Fruit fly (Drosophila melanogaster) whole organism, embryonic: Measurements from ENCODE around the gene Prx5.

Experiments
- Aef1 ChIP-seq: fragments of 200-800 bp; sonication (Bioruptor generic); IDR thresholded peaks from 3 replicates; pipeline ENCODE4 v1.3.6; 2022; ENCODE audit warnings: missing biosample characterization, missing genetic modification characterization
- CG10654 ChIP-seq: fragments of 200-800 bp; sonication (Bioruptor generic); optimal IDR thresholded peaks from 2 replicates; lab custom pipeline; 2016; ENCODE audit warnings: missing biosample characterization, missing genetic modification characterization
- CG12155 ChIP-seq: fragments of 200-800 bp; sonication (Bioruptor generic); optimal IDR thresholded peaks from 3 replicates; lab custom pipeline; 2016; ENCODE audit warnings: missing biosample characterization, missing genetic modification characterization
- CG13123 ChIP-seq: fragments of 200-800 bp; sonication (Bioruptor generic); optimal IDR thresholded peaks from 2 replicates; lab custom pipeline; 2016; ENCODE audit warnings: missing biosample characterization, missing genetic modification characterization
- CG13296 ChIP-seq: fragments of 200-800 bp; sonication (Bioruptor generic); optimal IDR thresholded peaks from 3 replicates; lab custom pipeline; 2018; ENCODE audit warnings: missing biosample characterization, mild to moderate bottlenecking, missing genetic modification characterization
- CG15601 ChIP-seq: fragments of 200-800 bp; sonication (Bioruptor generic); optimal IDR thresholded peaks from 3 replicates; lab custom pipeline; 2019; ENCODE audit warnings: missing biosample characterization, mild to moderate bottlenecking, missing genetic modification characterization, moderate library complexity
- CG17361 ChIP-seq: fragments of 200-800 bp; sonication (Bioruptor generic); IDR thresholded peaks from 3 replicates; pipeline ENCODE4 v1.3.6; 2022; ENCODE audit warnings: missing biosample characterization, missing genetic modification characterization
- CG17385 ChIP-seq: fragments of 200-800 bp; sonication (Bioruptor generic); optimal IDR thresholded peaks from 3 replicates; lab custom pipeline; 2018; ENCODE audit warnings: missing biosample characterization, mild to moderate bottlenecking, missing genetic modification characterization
- CG1792 ChIP-seq: fragments of 200-800 bp; sonication (Bioruptor generic); optimal IDR thresholded peaks from 2 replicates; lab custom pipeline; 2016; ENCODE audit warnings: missing biosample characterization, missing genetic modification characterization
- CG2875 ChIP-seq: fragments of 200-800 bp; sonication (Bioruptor generic); optimal IDR thresholded peaks from 2 replicates; lab custom pipeline; 2017; ENCODE audit warnings: missing biosample characterization, mild to moderate bottlenecking, missing genetic modification characterization, missing genetic modification reagents
- CG3065 ChIP-seq: fragments of 200-800 bp; sonication (Bioruptor generic); optimal IDR thresholded peaks from 2 replicates; lab custom pipeline; 2016; ENCODE audit warnings: missing biosample characterization, missing genetic modification characterization
- CG3407 ChIP-seq: fragments of 200-800 bp; sonication (Bioruptor generic); optimal IDR thresholded peaks from 2 replicates; lab custom pipeline; 2018; ENCODE audit warnings: missing biosample characterization, mild to moderate bottlenecking, missing genetic modification characterization
- CG34224 ChIP-seq: fragments of 200-800 bp; sonication (Bioruptor generic); IDR thresholded peaks from 3 replicates; pipeline ENCODE4 v1.3.6; 2022; ENCODE audit warnings: missing biosample characterization, missing genetic modification characterization; ENCODE audit not compliant: partially characterized antibody
- CG4404 ChIP-seq: fragments of 200-800 bp; sonication (Bioruptor generic); IDR thresholded peaks from 2 replicates; pipeline ENCODE4 v1.3.6; 2022; ENCODE audit warnings: missing biosample characterization, missing genetic modification characterization
- CG5245 ChIP-seq: fragments of 200-800 bp; sonication (Bioruptor generic); optimal IDR thresholded peaks from 3 replicates; lab custom pipeline; 2016; ENCODE audit warnings: missing biosample characterization, missing genetic modification characterization
- CG5953 ChIP-seq: fragments of 200-800 bp; sonication (Bioruptor generic); IDR thresholded peaks from 2 replicates; pipeline ENCODE4 v1.3.6; 2022; ENCODE audit warnings: missing biosample characterization, missing genetic modification characterization
- CG6254 ChIP-seq: fragments of 200-800 bp; sonication (Bioruptor generic); optimal IDR thresholded peaks from 3 replicates; lab custom pipeline; 2017; ENCODE audit warnings: mild to moderate bottlenecking, missing biosample characterization, missing genetic modification reagents, missing genetic modification characterization
- CG6854 ChIP-seq: fragments of 200-800 bp; sonication (Bioruptor generic); optimal IDR thresholded peaks from 3 replicates; lab custom pipeline; 2017; ENCODE audit warnings: missing biosample characterization, mild to moderate bottlenecking, missing genetic modification characterization
- CG7839 ChIP-seq: fragments of 200-800 bp; sonication (Bioruptor generic); optimal IDR thresholded peaks from 3 replicates; lab custom pipeline; 2018; ENCODE audit warnings: missing biosample characterization, mild to moderate bottlenecking, missing genetic modification characterization, moderate library complexity
- CG8388 ChIP-seq: fragments of 200-800 bp; sonication (Bioruptor generic); optimal IDR thresholded peaks from 2 replicates; lab custom pipeline; 2019; ENCODE audit warnings: missing biosample characterization, mild to moderate bottlenecking, missing genetic modification characterization, moderate library complexity
- CG9727 ChIP-seq: fragments of 200-800 bp; sonication (Bioruptor generic); optimal IDR thresholded peaks from 3 replicates; lab custom pipeline; 2017; ENCODE audit warnings: missing biosample characterization, mild to moderate bottlenecking, missing genetic modification characterization
- CG9817 ChIP-seq: fragments of 200-800 bp; sonication (Bioruptor generic); optimal IDR thresholded peaks from 2 replicates; lab custom pipeline; 2018; ENCODE audit warnings: missing biosample characterization, mild to moderate bottlenecking, missing genetic modification characterization, moderate library complexity
- Camta ChIP-seq: fragments of 200-800 bp; sonication (Bioruptor generic); optimal IDR thresholded peaks from 2 replicates; lab custom pipeline; 2016; ENCODE audit warnings: missing biosample characterization, missing genetic modification characterization
- Hand ChIP-seq: fragments of 200-800 bp; sonication (Bioruptor generic); optimal IDR thresholded peaks from 2 replicates; lab custom pipeline; 2017; ENCODE audit warnings: mild to moderate bottlenecking, missing biosample characterization, missing genetic modification reagents, missing genetic modification characterization
- MBD-R2 ChIP-seq: fragments of 200-800 bp; sonication (Bioruptor generic); IDR thresholded peaks from 2 replicates; pipeline ENCODE4 v1.3.6; 2022; ENCODE audit warnings: missing biosample characterization, missing genetic modification characterization
- MESR4 ChIP-seq: fragments of 200-800 bp; sonication (Bioruptor generic); optimal IDR thresholded peaks from 2 replicates; lab custom pipeline; 2018; ENCODE audit warnings: missing biosample characterization, mild to moderate bottlenecking, missing genetic modification characterization, moderate library complexity
- MTF-1 ChIP-seq: fragments of 200-800 bp; sonication (Bioruptor generic); optimal IDR thresholded peaks from 2 replicates; lab custom pipeline; 2018; ENCODE audit warnings: missing biosample characterization, mild to moderate bottlenecking, missing genetic modification characterization, borderline replicate concordance
- Med ChIP-seq: fragments of 200-800 bp; sonication (Bioruptor generic); peaks from one replicate; lab custom pipeline; 2016; ENCODE audit warnings: missing biosample characterization, missing genetic modification characterization, mild to moderate bottlenecking, inconsistent platforms, moderate library complexity
- NC2β ChIP-seq: fragments of 200-800 bp; sonication (Bioruptor generic); optimal IDR thresholded peaks from 2 replicates; lab custom pipeline; 2016; ENCODE audit warnings: missing biosample characterization, missing genetic modification characterization
- Side ChIP-seq: fragments of 200-800 bp; sonication (Bioruptor generic); optimal IDR thresholded peaks from 2 replicates; lab custom pipeline; 2016; ENCODE audit warnings: missing biosample characterization, missing genetic modification characterization
- Trl ChIP-seq, 3 experiments: fragments of >200 bp in 2 of 3; fragments of 200-800 bp in 1 of 3; sonication (Bioruptor generic) in 1 of 3; optimal IDR thresholded peaks; 2 replicates in 1 of 3; 3 replicates in 2 of 3; lab custom pipeline; 2016 to 2017; ENCODE audit warnings: missing biosample characterization in 1 of 3, missing genetic modification characterization in 1 of 3
- ab ChIP-seq: fragments of 200-800 bp; sonication (Bioruptor generic); optimal IDR thresholded peaks from 2 replicates; lab custom pipeline; 2016; ENCODE audit warnings: missing biosample characterization, missing genetic modification characterization
- amos ChIP-seq: fragments of 200-800 bp; sonication (Bioruptor generic); IDR thresholded peaks from 2 replicates; pipeline ENCODE4 v1.3.6; 2022; ENCODE audit warnings: missing biosample characterization, missing genetic modification characterization; ENCODE audit not compliant: partially characterized antibody
- aop ChIP-seq: fragments of 200-800 bp; sonication (Bioruptor generic); IDR thresholded peaks from 2 replicates; pipeline ENCODE4 v1.3.6; 2022; ENCODE audit warnings: missing biosample characterization, missing genetic modification characterization
- bowl ChIP-seq: fragments of 200-800 bp; sonication (Bioruptor generic); IDR thresholded peaks from 2 replicates; pipeline ENCODE4 v1.3.6; 2022; ENCODE audit warnings: missing biosample characterization, missing genetic modification characterization
- da ChIP-seq: fragments of 200-800 bp; sonication (Bioruptor generic); optimal IDR thresholded peaks from 2 replicates; lab custom pipeline; 2016; ENCODE audit warnings: missing biosample characterization, missing genetic modification characterization
- eyg ChIP-seq: fragments of 200-800 bp; sonication (Bioruptor generic); optimal IDR thresholded peaks from 3 replicates; lab custom pipeline; 2016; ENCODE audit warnings: missing biosample characterization, missing genetic modification characterization
- fd64A ChIP-seq: fragments of 200-800 bp; sonication (Bioruptor generic); optimal IDR thresholded peaks from 3 replicates; lab custom pipeline; 2018; ENCODE audit warnings: missing biosample characterization, mild to moderate bottlenecking, missing genetic modification characterization
- ftz-f1 ChIP-seq: fragments of 200-800 bp; sonication (Bioruptor generic); optimal IDR thresholded peaks from 2 replicates; lab custom pipeline; 2016; ENCODE audit warnings: missing biosample characterization, missing genetic modification characterization
- jigr1 ChIP-seq: fragments of 200-800 bp; sonication (Bioruptor generic); IDR thresholded peaks from 3 replicates; pipeline ENCODE4 v1.3.6; 2022; ENCODE audit warnings: missing biosample characterization, missing genetic modification characterization
- jing ChIP-seq: fragments of 200-800 bp; sonication (Bioruptor generic); optimal IDR thresholded peaks from 2 replicates; lab custom pipeline; 2018; ENCODE audit warnings: missing biosample characterization, mild to moderate bottlenecking, missing genetic modification characterization
- ken ChIP-seq: fragments of 200-800 bp; sonication (Bioruptor generic); IDR thresholded peaks from 3 replicates; pipeline ENCODE4 v1.3.6; 2022; ENCODE audit warnings: missing biosample characterization, missing genetic modification characterization
- pho ChIP-seq: fragments of 200-800 bp; sonication (Bioruptor generic); optimal IDR thresholded peaks from 2 replicates; lab custom pipeline; 2016; ENCODE audit warnings: missing biosample characterization, missing genetic modification characterization
- run ChIP-seq: fragments of 200-800 bp; sonication (Bioruptor generic); optimal IDR thresholded peaks from 3 replicates; lab custom pipeline; 2018; ENCODE audit warnings: missing biosample characterization, mild to moderate bottlenecking, missing genetic modification characterization
- sc ChIP-seq, 3 experiments: fragments of >200 bp in 2 of 3; fragments of 200-800 bp in 1 of 3; sonication (Bioruptor generic) in 1 of 3; optimal IDR thresholded peaks; 2 replicates in 2 of 3; 3 replicates in 1 of 3; lab custom pipeline; 2017; ENCODE audit warnings: mild to moderate bottlenecking in 1 of 3, missing biosample characterization in 1 of 3, missing genetic modification characterization in 1 of 3, missing genetic modification reagents in 1 of 3
- seq ChIP-seq: fragments of 200-800 bp; sonication (Bioruptor generic); IDR thresholded peaks from 2 replicates; pipeline ENCODE4 v1.3.6; 2022; ENCODE audit warnings: missing biosample characterization, missing genetic modification characterization
- so ChIP-seq: fragments of 200-800 bp; sonication (Bioruptor generic); IDR thresholded peaks from 3 replicates; pipeline ENCODE4 v1.3.6; 2022; ENCODE audit warnings: missing biosample characterization, missing genetic modification characterization
- z ChIP-seq: fragments of 200-800 bp; sonication (Bioruptor generic); IDR thresholded peaks from 3 replicates; pipeline ENCODE4 v1.3.6; 2022; ENCODE audit warnings: missing biosample characterization, missing genetic modification characterization
- zen2 ChIP-seq: fragments of 200-800 bp; sonication (Bioruptor generic); IDR thresholded peaks from 3 replicates; pipeline ENCODE4 v1.3.6; 2022; ENCODE audit warnings: missing biosample characterization, missing genetic modification characterization; ENCODE audit not compliant: partially characterized antibody

Gene Prx5

DNA sequence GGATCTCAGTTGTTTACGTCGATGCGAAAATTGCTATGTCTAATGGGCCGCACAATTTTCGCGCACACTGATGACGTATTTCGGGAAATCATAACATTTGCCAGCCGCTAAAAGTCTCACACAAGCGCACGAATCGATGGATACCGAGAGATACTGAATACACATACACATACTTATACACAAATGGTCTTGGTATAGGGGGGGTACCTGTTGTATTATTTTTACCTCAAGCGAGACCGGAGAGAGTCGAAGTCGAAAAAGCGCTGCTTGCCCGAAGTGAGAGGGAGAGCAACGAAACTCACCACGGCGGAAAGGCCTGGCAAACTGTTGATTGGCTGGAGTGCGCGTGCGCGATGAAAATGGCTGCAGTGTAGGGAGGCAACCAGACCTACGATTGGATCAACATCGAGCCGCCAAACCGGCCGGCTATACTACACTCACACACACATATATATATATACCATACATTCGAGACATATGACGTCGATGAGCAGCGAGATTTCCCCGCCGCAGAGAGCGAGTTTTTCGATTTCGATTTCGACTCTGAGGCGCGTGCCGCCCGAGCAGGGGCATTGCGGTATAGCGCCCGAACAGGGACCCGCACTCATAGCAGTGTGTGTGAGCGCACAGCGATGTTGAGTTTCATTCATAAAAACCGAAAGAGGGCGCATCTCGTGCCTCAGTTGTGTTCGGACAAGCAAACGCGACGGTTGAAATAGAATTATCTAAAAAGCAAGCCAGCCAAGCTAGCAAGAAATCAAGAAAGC is 45.5 kb downstream of the Prx5 start (continued):
- no peak for TF ChIP-seq CG3407 (GFP tag; lab: Kevin White, UChicago)
- TF ChIP-seq amos (GFP tag; lab: Robert Waterston, UW): peak; percentile 25; the same call in 1 of the 2 replicates
- TF ChIP-seq seq (GFP tag; lab: Robert Waterston, UW): no peak
- no peak for TF ChIP-seq sc (optimal IDR thresholded peaks at IDR 0.05; lab: Kevin White, UChicago)
- TF ChIP-seq sc (GFP tag; optimal IDR thresholded peaks at IDR 0.05; lab: Kevin White, UChicago): no peak
- TF ChIP-seq CG5953 (GFP tag; lab: Robert Waterston, UW): no peak
- TF ChIP-seq run (tag; lab: Kevin White, UChicago): no peak
- peak; percentile 86 for TF ChIP-seq Med (GFP tag; lab: Kevin White, UChicago)
- no peak for TF ChIP-seq CG8388 (GFP tag; lab: Kevin White, UChicago)
- no peak for TF ChIP-seq CG6254
- peak; percentile 13 for TF ChIP-seq NC2β (GFP tag; lab: Kevin White, UChicago)
- no peak for TF ChIP-seq CG7839 (tag; lab: Kevin White, UChicago)
- no peak for TF ChIP-seq Hand (GFP tag; lab: Kevin White, UChicago)
- peak; percentile 58 for TF ChIP-seq ftz-f1 (GFP tag; lab: Kevin White, UChicago)
- TF ChIP-seq z (GFP tag; lab: Robert Waterston, UW): peak; percentile 7; the same call in 1 of the 3 replicates
- no peak for TF ChIP-seq da
- peak; percentile 23 for TF ChIP-seq jing (GFP tag; lab: Kevin White, UChicago)
- no peak for TF ChIP-seq CG9727 (GFP tag; lab: Kevin White, UChicago)
- TF ChIP-seq MBD-R2: no peak
- TF ChIP-seq CG34224 (GFP tag; lab: Robert Waterston, UW): no peak
- no peak for TF ChIP-seq CG15601 (tag; lab: Kevin White, UChicago)
- TF ChIP-seq Trl (optimal IDR thresholded peaks at IDR 0.05; lab: Kevin White, UChicago): peak; percentile 82 to 91
- TF ChIP-seq Trl (GFP tag; optimal IDR thresholded peaks at IDR 0.05; lab: Kevin White, UChicago): no peak
- no peak for TF ChIP-seq CG2875 (GFP tag; lab: Kevin White, UChicago)
- peak; percentile 31; the same call in 1 of the 3 replicates for TF ChIP-seq so (GFP tag; lab: Robert Waterston, UW)
- no peak for TF ChIP-seq Side (GFP tag; lab: Kevin White, UChicago)
- no peak for TF ChIP-seq CG5245 (GFP tag; lab: Kevin White, UChicago)
- TF ChIP-seq MTF-1: no peak
- no peak for TF ChIP-seq Aef1
- no peak for TF ChIP-seq CG10654 (GFP tag; lab: Kevin White, UChicago)
- no peak for TF ChIP-seq bowl (GFP tag; lab: Robert Waterston, UW)
- no peak for TF ChIP-seq CG4404 (GFP tag; lab: Robert Waterston, UW)
- no peak for TF ChIP-seq CG12155 (GFP tag; lab: Kevin White, UChicago)
- TF ChIP-seq fd64A (GFP tag; lab: Kevin White, UChicago): no peak
- no peak for TF ChIP-seq CG1792 (GFP tag; lab: Kevin White, UChicago)
- no peak for TF ChIP-seq eyg (GFP tag; lab: Kevin White, UChicago)
- TF ChIP-seq pho (GFP tag; lab: Kevin White, UChicago): no peak
- no peak for TF ChIP-seq MESR4 (GFP tag; lab: Kevin White, UChicago)
- no peak for TF ChIP-seq CG3065 (GFP tag; lab: Kevin White, UChicago)
- no peak for TF ChIP-seq jigr1
- TF ChIP-seq CG13123 (GFP tag; lab: Kevin White, UChicago): no peak
- TF ChIP-seq Camta (GFP tag; lab: Kevin White, UChicago): no peak
- peak; percentile 53; the same call in 2 of the 3 replicates for TF ChIP-seq zen2 (GFP tag; lab: Robert Waterston, UW)
- no peak for TF ChIP-seq CG6854
- TF ChIP-seq CG17385: no peak
- 0 out of 3 replicates have a peak, but pooled peaks have one; percentile 19 for TF ChIP-seq ken (GFP tag; lab: Robert Waterston, UW)
- TF ChIP-seq CG13296: no peak
- TF ChIP-seq CG9817 (tag; lab: Kevin White, UChicago): no peak
- TF ChIP-seq aop (GFP tag; lab: Robert Waterston, UW): no peak
- no peak for TF ChIP-seq CG17361 (GFP tag; lab: Robert Waterston, UW)
- TF ChIP-seq ab (GFP tag; lab: Kevin White, UChicago): no peak
